Fruit fly (Drosophila melanogaster) S2 (cell line): ENCODE measurements around the gene comm2.

Source experiments
- CG8478 ChIP-seq: fragments of >200 bp; optimal IDR thresholded peaks from 2 replicates; lab custom pipeline; 2018
- CTCF ChIP-seq, 2 experiments: fragments of >200 bp; optimal IDR thresholded peaks; 2 replicates each; lab custom pipeline; 2018

- TF ChIP-seq CG8478 (lab: Kevin White, UChicago) (no peak), CTCF (optimal IDR thresholded peaks at IDR 0.05; lab: Kevin White, UChicago) (no peak)
Observed at dm6 chr3L:15697916-15698315, 1.7 kb downstream of the comm2 start.
